Fruit fly (Drosophila melanogaster): ENCODE results near the gene RASSF8.

- TF ChIP-seq CG7045 (GFP tag; optimal IDR thresholded peaks at IDR 0.05) = no peak
- TF ChIP-seq Crg-1 (GFP tag; optimal IDR thresholded peaks at IDR 0.05) = no peak
- TF ChIP-seq CG7101 (tag; optimal IDR thresholded peaks at IDR 0.05) = no peak
- no peak for TF ChIP-seq Clk (GFP tag; optimal IDR thresholded peaks at IDR 0.05)
- TF ChIP-seq CG14711 (tag; optimal IDR thresholded peaks at IDR 0.05) = no peak
- TF ChIP-seq cnc (optimal IDR thresholded peaks at IDR 0.05) = no peak
Observed at dm6 chr3R:25618114-25618513, 43.5 kb upstream of the RASSF8 start, which contains the start of gene CG5071.
